Fruit fly (Drosophila melanogaster) whole organism, embryonic: Measurements from ENCODE around the gene AP-2alpha.

Experiments used
- Adf1 ChIP-seq: fragments of 200-800 bp; sonication (Bioruptor generic); IDR thresholded peaks from 2 replicates; pipeline ENCODE4 v1.3.6; 2022; ENCODE audit warnings: missing biosample characterization, missing genetic modification characterization
- Atf-2 ChIP-seq: fragments of 200-800 bp; sonication (Bioruptor generic); optimal IDR thresholded peaks from 2 replicates; lab custom pipeline; 2016; ENCODE audit warnings: missing biosample characterization, missing genetic modification characterization
- CG1024 ChIP-seq: fragments of 200-800 bp; sonication (Bioruptor generic); IDR thresholded peaks from 2 replicates; pipeline ENCODE4 v1.3.6; 2022; ENCODE audit warnings: missing biosample characterization, missing genetic modification characterization
- CG11398 ChIP-seq: fragments of 200-800 bp; sonication (Bioruptor generic); optimal IDR thresholded peaks from 2 replicates; lab custom pipeline; 2016; ENCODE audit warnings: missing biosample characterization, missing genetic modification characterization
- CG11560 ChIP-seq: fragments of 200-800 bp; sonication (Bioruptor generic); IDR thresholded peaks from 3 replicates; pipeline ENCODE4 v1.3.6; 2022; ENCODE audit warnings: missing biosample characterization, missing genetic modification characterization
- CG15696 ChIP-seq: fragments of 200-800 bp; sonication (Bioruptor generic); optimal IDR thresholded peaks from 2 replicates; lab custom pipeline; 2019; ENCODE audit warnings: missing biosample characterization, mild to moderate bottlenecking, missing genetic modification characterization, moderate library complexity
- CG18262 ChIP-seq: fragments of 200-800 bp; optimal IDR thresholded peaks from 3 replicates; lab custom pipeline; 2019; ENCODE audit warnings: missing biosample characterization, mild to moderate bottlenecking, missing genetic modification characterization, moderate library complexity
- CG30431 ChIP-seq: fragments of 200-800 bp; sonication (Bioruptor generic); optimal IDR thresholded peaks from 2 replicates; lab custom pipeline; 2017; ENCODE audit warnings: missing biosample characterization, missing genetic modification characterization
- CG3847 ChIP-seq: fragments of 200-800 bp; sonication (Bioruptor generic); IDR thresholded peaks from 2 replicates; pipeline ENCODE4 v1.3.6; 2022; ENCODE audit warnings: missing biosample characterization, missing genetic modification characterization
- CG3995 ChIP-seq: fragments of 200-800 bp; sonication (Bioruptor generic); optimal IDR thresholded peaks from 3 replicates; lab custom pipeline; 2016; ENCODE audit warnings: missing biosample characterization, missing genetic modification characterization
- CG4820 ChIP-seq: fragments of 200-800 bp; sonication (Bioruptor generic); optimal IDR thresholded peaks from 3 replicates; lab custom pipeline; 2016; ENCODE audit warnings: missing biosample characterization, missing genetic modification characterization
- CG6175 ChIP-seq: fragments of 200-800 bp; sonication (Bioruptor generic); IDR thresholded peaks from 3 replicates; pipeline ENCODE4 v1.3.6; 2022; ENCODE audit warnings: missing biosample characterization, missing genetic modification characterization
- CG7357 ChIP-seq: fragments of 200-800 bp; sonication (Bioruptor generic); IDR thresholded peaks from 3 replicates; pipeline ENCODE4 v1.3.6; 2022; ENCODE audit warnings: missing biosample characterization, missing genetic modification characterization
- CG8089 ChIP-seq: fragments of 200-800 bp; sonication (Bioruptor generic); optimal IDR thresholded peaks from 3 replicates; lab custom pipeline; 2016; ENCODE audit warnings: missing biosample characterization, missing genetic modification characterization
- CG9817 ChIP-seq: fragments of 200-800 bp; sonication (Bioruptor generic); optimal IDR thresholded peaks from 2 replicates; lab custom pipeline; 2018; ENCODE audit warnings: missing biosample characterization, mild to moderate bottlenecking, missing genetic modification characterization, moderate library complexity
- Camta ChIP-seq: fragments of 200-800 bp; sonication (Bioruptor generic); optimal IDR thresholded peaks from 2 replicates; lab custom pipeline; 2016; ENCODE audit warnings: missing biosample characterization, missing genetic modification characterization
- GATAe ChIP-seq: fragments of 200-800 bp; sonication (Bioruptor generic); conservative IDR thresholded peaks from 2 replicates; pipeline ENCODE4 v1.3.6; 2022; ENCODE audit warnings: missing biosample characterization, missing genetic modification characterization
- HLH3B ChIP-seq: fragments of 200-800 bp; sonication (Bioruptor generic); IDR thresholded peaks from 2 replicates; pipeline ENCODE4 v1.3.6; 2022; ENCODE audit warnings: missing biosample characterization, missing genetic modification characterization
- Hand ChIP-seq: fragments of 200-800 bp; sonication (Bioruptor generic); optimal IDR thresholded peaks from 2 replicates; lab custom pipeline; 2017; ENCODE audit warnings: mild to moderate bottlenecking, missing biosample characterization, missing genetic modification reagents, missing genetic modification characterization
- Meics ChIP-seq: fragments of 200-800 bp; sonication (Bioruptor generic); optimal IDR thresholded peaks from 2 replicates; lab custom pipeline; 2017; ENCODE audit warnings: missing biosample characterization, mild to moderate bottlenecking, missing genetic modification characterization
- Poxn ChIP-seq: fragments of 200-800 bp; sonication (Bioruptor generic); IDR thresholded peaks from 2 replicates; pipeline ENCODE4 v1.3.6; 2022; ENCODE audit warnings: missing biosample characterization, missing genetic modification characterization
- Six4 ChIP-seq: fragments of 200-800 bp; sonication (Bioruptor generic); optimal IDR thresholded peaks from 2 replicates; lab custom pipeline; 2016; ENCODE audit warnings: missing biosample characterization, missing genetic modification characterization
- al ChIP-seq: fragments of 200-800 bp; sonication (Bioruptor generic); IDR thresholded peaks from 2 replicates; pipeline ENCODE4 v1.3.6; 2022; ENCODE audit warnings: missing biosample characterization, missing genetic modification characterization
- br ChIP-seq: fragments of >200 bp; optimal IDR thresholded peaks from 2 replicates; lab custom pipeline; 2017
- cg ChIP-seq: fragments of 200-800 bp; sonication (Bioruptor generic); optimal IDR thresholded peaks from 3 replicates; lab custom pipeline; 2019; ENCODE audit warnings: missing biosample characterization, mild to moderate bottlenecking, missing genetic modification characterization, moderate library complexity
- cwo ChIP-seq: fragments of 200-800 bp; sonication (Bioruptor generic); optimal IDR thresholded peaks from 3 replicates; lab custom pipeline; 2017; ENCODE audit warnings: missing biosample characterization, missing genetic modification characterization, mild to moderate bottlenecking, moderate library complexity, missing genetic modification reagents
- dati ChIP-seq: fragments of 200-800 bp; sonication (Bioruptor generic); IDR thresholded peaks from 2 replicates; pipeline ENCODE4 v1.3.6; 2022; ENCODE audit warnings: missing biosample characterization, missing genetic modification characterization
- ham ChIP-seq: fragments of 200-800 bp; sonication (Bioruptor generic); IDR thresholded peaks from 2 replicates; pipeline ENCODE4 v1.3.6; 2022; ENCODE audit warnings: missing biosample characterization, missing genetic modification characterization
- inv ChIP-seq: fragments of 200-800 bp; sonication (Bioruptor generic); IDR thresholded peaks from 2 replicates; pipeline ENCODE4 v1.3.6; 2022; ENCODE audit warnings: missing biosample characterization, missing genetic modification characterization; ENCODE audit not compliant: partially characterized antibody
- jing ChIP-seq: fragments of 200-800 bp; sonication (Bioruptor generic); optimal IDR thresholded peaks from 2 replicates; lab custom pipeline; 2018; ENCODE audit warnings: missing biosample characterization, mild to moderate bottlenecking, missing genetic modification characterization
- jumu ChIP-seq: fragments of 200-800 bp; sonication (Bioruptor generic); optimal IDR thresholded peaks from 3 replicates; lab custom pipeline; 2016; ENCODE audit warnings: missing biosample characterization, missing genetic modification characterization
- ken ChIP-seq: fragments of 200-800 bp; sonication (Bioruptor generic); IDR thresholded peaks from 3 replicates; pipeline ENCODE4 v1.3.6; 2022; ENCODE audit warnings: missing biosample characterization, missing genetic modification characterization
- lmd ChIP-seq: fragments of 200-800 bp; sonication (Bioruptor generic); IDR thresholded peaks from 2 replicates; pipeline ENCODE4 v1.3.6; 2022; ENCODE audit warnings: missing biosample characterization, missing genetic modification characterization
- mam ChIP-seq: fragments of 200-800 bp; sonication (Bioruptor generic); optimal IDR thresholded peaks from 3 replicates; lab custom pipeline; 2016; ENCODE audit warnings: missing biosample characterization, missing genetic modification characterization
- mld ChIP-seq: fragments of 200-800 bp; sonication (Bioruptor generic); IDR thresholded peaks from 3 replicates; pipeline ENCODE4 v1.3.6; 2022; ENCODE audit warnings: missing biosample characterization, missing genetic modification characterization; ENCODE audit not compliant: partially characterized antibody
- nau ChIP-seq: fragments of 200-800 bp; sonication (Bioruptor generic); optimal IDR thresholded peaks from 3 replicates; lab custom pipeline; 2017; ENCODE audit warnings: missing biosample characterization, mild to moderate bottlenecking, missing genetic modification characterization, missing genetic modification reagents
- nerfin-1 ChIP-seq: fragments of 200-800 bp; sonication (Bioruptor generic); optimal IDR thresholded peaks from 3 replicates; lab custom pipeline; 2019; ENCODE audit warnings: missing biosample characterization, mild to moderate bottlenecking, missing genetic modification characterization, moderate library complexity
- onecut ChIP-seq: fragments of 200-800 bp; sonication (Bioruptor generic); IDR thresholded peaks from 2 replicates; pipeline ENCODE4 v1.3.6; 2022; ENCODE audit warnings: missing biosample characterization, missing genetic modification characterization
- pb ChIP-seq: fragments of 200-800 bp; sonication (Bioruptor generic); optimal IDR thresholded peaks from 3 replicates; lab custom pipeline; 2016; ENCODE audit warnings: missing biosample characterization, missing genetic modification characterization
- pita ChIP-seq: fragments of 200-800 bp; sonication (Bioruptor generic); optimal IDR thresholded peaks from 2 replicates; lab custom pipeline; 2017; ENCODE audit warnings: missing biosample characterization, mild to moderate bottlenecking, missing genetic modification characterization
- pros ChIP-seq: fragments of 200-800 bp; sonication (Bioruptor generic); optimal IDR thresholded peaks from 3 replicates; lab custom pipeline; 2019; ENCODE audit warnings: missing biosample characterization, mild to moderate bottlenecking, missing genetic modification characterization, moderate library complexity
- pum ChIP-seq: fragments of 200-800 bp; sonication (Bioruptor generic); optimal IDR thresholded peaks from 2 replicates; lab custom pipeline; 2016; ENCODE audit warnings: missing biosample characterization, missing genetic modification characterization
- run ChIP-seq: fragments of 200-800 bp; sonication (Bioruptor generic); optimal IDR thresholded peaks from 3 replicates; lab custom pipeline; 2018; ENCODE audit warnings: missing biosample characterization, mild to moderate bottlenecking, missing genetic modification characterization
- scrt ChIP-seq: fragments of 200-800 bp; sonication (Bioruptor generic); optimal IDR thresholded peaks from 2 replicates; lab custom pipeline; 2018; ENCODE audit warnings: missing biosample characterization, mild to moderate bottlenecking, missing genetic modification characterization, moderate library complexity
- sd ChIP-seq: fragments of 200-800 bp; sonication (Bioruptor generic); optimal IDR thresholded peaks from 3 replicates; lab custom pipeline; 2018; ENCODE audit warnings: missing biosample characterization, mild to moderate bottlenecking, missing genetic modification characterization, moderate library complexity
- sima ChIP-seq: fragments of 200-800 bp; sonication (Bioruptor generic); optimal IDR thresholded peaks from 2 replicates; lab custom pipeline; 2016; ENCODE audit warnings: missing biosample characterization, missing genetic modification characterization
- stc ChIP-seq: fragments of 200-800 bp; sonication (Bioruptor generic); IDR thresholded peaks from 2 replicates; pipeline ENCODE4 v1.3.6; 2022; ENCODE audit warnings: missing biosample characterization, missing genetic modification characterization
- tgo ChIP-seq: fragments of 200-800 bp; sonication (Bioruptor generic); IDR thresholded peaks from 3 replicates; pipeline ENCODE4 v1.3.6; 2022; ENCODE audit warnings: missing biosample characterization, missing genetic modification characterization
- tll ChIP-seq, 2 experiments: fragments of 200-800 bp in 1 of 2; fragments of >200 bp in 1 of 2; sonication (Bioruptor generic) in 1 of 2; optimal IDR thresholded peaks; 2 replicates each; lab custom pipeline; 2017 to 2019; ENCODE audit warnings: missing biosample characterization in 2 of 2, missing genetic modification characterization in 2 of 2, mild to moderate bottlenecking in 1 of 2, moderate library complexity in 1 of 2
- toy ChIP-seq: fragments of 200-800 bp; sonication (Bioruptor generic); IDR thresholded peaks from 2 replicates; pipeline ENCODE4 v1.3.6; 2022; ENCODE audit warnings: missing biosample characterization, missing genetic modification characterization
- tx ChIP-seq: fragments of 200-800 bp; sonication (Bioruptor generic); optimal IDR thresholded peaks from 2 replicates; lab custom pipeline; 2016; ENCODE audit warnings: missing biosample characterization, missing genetic modification characterization
- vfl ChIP-seq: fragments of 200-800 bp; sonication (Bioruptor generic); optimal IDR thresholded peaks from 2 replicates; lab custom pipeline; 2016; ENCODE audit warnings: missing biosample characterization, missing genetic modification characterization

The AP-2alpha gene

dm6 chr2L:412931-413330, 1.6 kb downstream of the AP-2alpha start (continued):
- TF ChIP-seq jumu (GFP tag; lab: Kevin White, UChicago) (no peak), mam (GFP tag; lab: Kevin White, UChicago) (peak; percentile 41), cg (no peak), CG11398 (no peak), CG11560 (tag; lab: Robert Waterston, UW) (no peak), stc (no peak), Hand (GFP tag; lab: Kevin White, UChicago) (peak; percentile 2), tgo (GFP tag; lab: Robert Waterston, UW) (no peak), CG8089 (GFP tag; lab: Kevin White, UChicago) (no peak), Poxn (GFP tag; lab: Robert Waterston, UW) (no peak), Meics (GFP tag; lab: Kevin White, UChicago) (peak; percentile 27), al (GFP tag; lab: Robert Waterston, UW) (peak; percentile 28; the same call in 1 of the 2 replicates), CG15696 (tag; lab: Kevin White, UChicago) (no peak), pros (GFP tag; lab: Kevin White, UChicago) (no peak), CG6175 (GFP tag; lab: Robert Waterston, UW) (no peak), CG4820 (GFP tag; lab: Kevin White, UChicago) (no peak), CG30431 (GFP tag; lab: Kevin White, UChicago) (no peak), scrt (GFP tag; lab: Kevin White, UChicago) (no peak), Adf1 (GFP tag; lab: Robert Waterston, UW) (no peak; the same call in 1 of the 2 replicates), CG3995 (GFP tag; lab: Kevin White, UChicago) (no peak), lmd (GFP tag; lab: Robert Waterston, UW) (peak; percentile 38; the same call in 1 of the 2 replicates), GATAe (GFP tag; lab: Robert Waterston, UW) (no peak), CG3847 (GFP tag; lab: Robert Waterston, UW) (no peak), run (tag; lab: Kevin White, UChicago) (no peak), dati (GFP tag; lab: Robert Waterston, UW) (no peak), HLH3B (0 out of 2 replicates have a peak, but pooled peaks have one; percentile 5), Atf-2 (GFP tag; lab: Kevin White, UChicago) (no peak), sd (tag; lab: Kevin White, UChicago) (no peak), onecut (GFP tag; lab: Robert Waterston, UW) (no peak), tll (GFP tag; optimal IDR thresholded peaks at IDR 0.05; lab: Kevin White, UChicago) (no peak), tx (no peak), mld (GFP tag; lab: Robert Waterston, UW) (no peak), CG1024 (GFP tag; lab: Robert Waterston, UW) (no peak), inv (GFP tag; lab: Robert Waterston, UW) (no peak), Camta (GFP tag; lab: Kevin White, UChicago) (no peak), jing (no peak), pita (GFP tag; lab: Kevin White, UChicago) (no peak), ken (no peak), sima (no peak), nerfin-1 (tag; lab: Kevin White, UChicago) (no peak), Six4 (GFP tag; lab: Kevin White, UChicago) (no peak), br (lab: Kevin White, UChicago) (no peak), vfl (GFP tag; lab: Kevin White, UChicago) (no peak), CG18262 (no peak), pum (no peak), toy (GFP tag; lab: Robert Waterston, UW) (no peak), ham (no peak), CG9817 (tag; lab: Kevin White, UChicago) (peak; percentile 20), cwo (GFP tag; lab: Kevin White, UChicago) (peak; percentile 66), pb (no peak), CG7357 (GFP tag; lab: Robert Waterston, UW) (no peak), nau (GFP tag; lab: Kevin White, UChicago) (no peak)
